Worm (Caenorhabditis elegans) whole organism, late embryonic: ENCODE results near the gene T19D12.2.

Experiments used
- C08G9.2 ChIP-seq: sonication (generic microtip); optimal IDR thresholded peaks from 2 replicates; lab custom pipeline; 2016; ENCODE audit warnings: mild to moderate bottlenecking, missing genetic modification characterization, moderate library complexity, missing compliant biosample characterization
- F13H6.1 ChIP-seq: sonication (generic microtip); optimal IDR thresholded peaks from 2 replicates; lab custom pipeline; 2016; ENCODE audit warnings: missing genetic modification characterization, missing compliant biosample characterization
- K09A11.1 ChIP-seq: sonication (generic microtip); optimal IDR thresholded peaks from 2 replicates; lab custom pipeline; 2017; ENCODE audit warnings: antibody characterized with exemption, mild to moderate bottlenecking, missing genetic modification characterization, missing compliant biosample characterization; ENCODE audit not compliant: insufficient read depth
- ama-1 ChIP-seq: fragments of 150-350 bp; optimal IDR thresholded peaks from 2 replicates; lab custom pipeline; 2014
- ceh-22 ChIP-seq: sonication (generic microtip); optimal IDR thresholded peaks from 2 replicates; lab custom pipeline; 2017; ENCODE audit warnings: missing biosample characterization, missing genetic modification characterization
- dve-1 ChIP-seq: sonication (generic microtip); optimal IDR thresholded peaks from 2 replicates; lab custom pipeline; 2017; ENCODE audit warnings: antibody characterized with exemption, mild to moderate bottlenecking, missing genetic modification characterization, missing compliant biosample characterization
- elt-4 ChIP-seq: sonication (generic microtip); optimal IDR thresholded peaks from 2 replicates; lab custom pipeline; 2016; ENCODE audit warnings: missing genetic modification characterization, missing compliant biosample characterization
- ets-4 ChIP-seq: sonication (generic microtip); optimal IDR thresholded peaks from 2 replicates; lab custom pipeline; 2016; ENCODE audit warnings: missing genetic modification characterization, missing compliant biosample characterization
- eyg-1 ChIP-seq: sonication (generic microtip); optimal IDR thresholded peaks from 2 replicates; lab custom pipeline; 2016; ENCODE audit warnings: missing genotype, missing genetic modification characterization, missing compliant biosample characterization
- fkh-10 ChIP-seq: fragments of 150-350 bp; optimal IDR thresholded peaks from 2 replicates; lab custom pipeline; 2014; ENCODE audit warnings: missing biosample characterization, missing genetic modification reagents, missing genetic modification characterization
- odd-2 ChIP-seq: sonication (generic microtip); optimal IDR thresholded peaks from 2 replicates; lab custom pipeline; 2017; ENCODE audit warnings: antibody characterized with exemption, mild to moderate bottlenecking, missing genetic modification characterization, missing compliant biosample characterization
- unc-42 ChIP-seq: sonication (generic microtip); optimal IDR thresholded peaks from 2 replicates; lab custom pipeline; 2016; ENCODE audit warnings: missing genotype, missing genetic modification characterization, missing compliant biosample characterization

DNA sequence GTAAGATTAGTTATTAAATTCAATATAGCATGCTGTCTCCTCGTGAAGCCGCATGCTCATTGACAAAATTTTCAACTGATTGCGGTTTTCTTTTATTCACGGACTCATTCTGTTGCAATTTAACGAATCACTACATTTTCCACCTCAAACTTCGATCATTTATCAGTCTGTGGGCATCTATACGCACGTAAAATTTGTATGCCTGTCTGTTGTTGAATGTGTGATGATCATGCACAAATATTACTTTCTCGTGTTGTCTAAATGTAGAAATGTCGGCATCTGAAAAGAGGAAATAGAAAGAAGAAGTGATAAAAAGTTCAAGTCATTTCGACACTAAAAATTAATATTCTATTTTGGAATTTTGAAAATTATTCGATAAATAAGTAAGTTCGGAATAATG, 48.6 kb upstream of the T19D12.2 start:
- TF ChIP-seq F13H6.1 (tag; lab: Kevin White, UChicago) (no peak), elt-4 (tag; lab: Kevin White, UChicago) (no peak), dve-1 (tag; lab: Kevin White, UChicago) (no peak), fkh-10 (GFP tag; lab: Kevin White, UChicago) (no peak), C08G9.2 (tag; lab: Kevin White, UChicago) (no peak), unc-42 (tag; lab: Kevin White, UChicago) (no peak), ceh-22 (tag; lab: Kevin White, UChicago) (no peak), ets-4 (no peak), ama-1 (lab: Kevin White, UChicago) (no peak), eyg-1 (no peak), odd-2 (tag; lab: Kevin White, UChicago) (no peak), K09A11.1 (no peak)
